Worm (Caenorhabditis elegans): ENCODE results near the gene F02C12.1.

DNA sequence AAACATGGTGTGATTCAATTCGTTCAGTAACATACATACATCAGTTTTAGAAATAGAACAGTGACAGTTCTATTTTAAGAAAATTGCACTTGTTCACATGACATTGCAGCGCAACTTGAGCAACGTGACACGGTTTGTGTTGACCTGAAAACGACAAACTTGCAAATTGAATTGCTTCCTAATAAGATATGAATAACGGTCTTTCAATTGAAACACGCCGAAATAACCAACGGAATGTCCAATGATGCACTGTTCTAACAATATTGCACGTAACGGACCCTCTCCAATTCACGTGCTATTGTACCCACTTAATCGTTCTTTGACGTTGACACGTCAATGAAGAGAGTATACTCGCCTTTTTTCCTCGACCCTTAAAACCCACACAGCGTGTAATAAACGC, 42.1 kb upstream of the F02C12.1 start:
- TF ChIP-seq pha-4 (tag; optimal IDR thresholded peaks at IDR 0.05) = no peak
- TF ChIP-seq nhr-76 (tag; optimal IDR thresholded peaks at IDR 0.05) = no peak
- TF ChIP-seq M03D4.4 (tag; optimal IDR thresholded peaks at IDR 0.05) = no peak
- no peak for TF ChIP-seq flh-1 (GFP tag; optimal IDR thresholded peaks at IDR 0.05)
